Worm (Caenorhabditis elegans) whole organism, mixed stage, embryonic: ENCODE measurements around the gene srw-79.

Experiments
- M03D4.4 ChIP-seq: sonication (generic microtip); optimal IDR thresholded peaks from 2 replicates; lab custom pipeline; 2017; ENCODE audit warnings: mild to moderate bottlenecking, missing genetic modification characterization, missing compliant biosample characterization
- bed-3 ChIP-seq: fragments of 200-800 bp; sonication (Bioruptor generic); optimal IDR thresholded peaks from 3 replicates; lab custom pipeline; 2018; ENCODE audit warnings: mild to moderate bottlenecking, missing genetic modification characterization, moderate library complexity, missing compliant biosample characterization
- blmp-1 ChIP-seq: fragments of 150-350 bp; optimal IDR thresholded peaks from 2 replicates; lab custom pipeline; 2014; ENCODE audit warnings: missing biosample characterization, missing genetic modification characterization
- ceh-39 ChIP-seq: fragments of 150-350 bp; optimal IDR thresholded peaks from 2 replicates; lab custom pipeline; 2014; ENCODE audit warnings: missing biosample characterization, missing genetic modification characterization
- ceh-43 ChIP-seq: fragments of 200-800 bp; sonication (Bioruptor generic); optimal IDR thresholded peaks from 2 replicates; lab custom pipeline; 2018; ENCODE audit warnings: mild to moderate bottlenecking, missing genetic modification characterization, moderate library complexity, missing compliant biosample characterization
- ces-1 ChIP-seq: fragments of 150-350 bp; optimal IDR thresholded peaks from 2 replicates; lab custom pipeline; 2014; ENCODE audit warnings: missing biosample characterization, missing genetic modification reagents, missing genetic modification characterization
- cnd-1 ChIP-seq: fragments of 200-800 bp; sonication (Bioruptor generic); optimal IDR thresholded peaks from 2 replicates; lab custom pipeline; 2018; ENCODE audit warnings: mild to moderate bottlenecking, missing genetic modification characterization, missing compliant biosample characterization
- drap-1 ChIP-seq: fragments of 200-800 bp; sonication (Bioruptor generic); optimal IDR thresholded peaks from 3 replicates; lab custom pipeline; 2018; ENCODE audit warnings: mild to moderate bottlenecking, missing genetic modification characterization, missing compliant biosample characterization
- elt-1 ChIP-seq: sonication (generic microtip); optimal IDR thresholded peaks from 2 replicates; lab custom pipeline; 2017; ENCODE audit warnings: missing genetic modification characterization, mild to moderate bottlenecking, missing compliant biosample characterization, antibody characterized with exemption, moderate library complexity, borderline replicate concordance; ENCODE audit not compliant: insufficient read depth
- elt-3 ChIP-seq: fragments of 150-350 bp; optimal IDR thresholded peaks from 2 replicates; lab custom pipeline; 2014; ENCODE audit warnings: missing biosample characterization, missing genetic modification characterization
- hlh-1 ChIP-seq: fragments of 150-350 bp; optimal IDR thresholded peaks from 2 replicates; lab custom pipeline; 2014; ENCODE audit warnings: missing biosample characterization, missing genetic modification reagents, missing genetic modification characterization
- lin-13 ChIP-seq: fragments of 150-350 bp; optimal IDR thresholded peaks from 2 replicates; lab custom pipeline; 2014; ENCODE audit warnings: missing biosample characterization, missing genetic modification characterization
- lin-32 ChIP-seq: fragments of 200-800 bp; sonication (Bioruptor generic); optimal IDR thresholded peaks from 2 replicates; lab custom pipeline; 2018; ENCODE audit warnings: mild to moderate bottlenecking, missing genetic modification characterization, missing compliant biosample characterization
- lsy-2 ChIP-seq: fragments of 150-350 bp; optimal IDR thresholded peaks from 2 replicates; lab custom pipeline; 2014; ENCODE audit warnings: missing biosample characterization, missing genetic modification characterization
- mab-5 ChIP-seq: fragments of 150-350 bp; optimal IDR thresholded peaks from 2 replicates; lab custom pipeline; 2014; ENCODE audit warnings: missing biosample characterization, missing genetic modification characterization
- nhr-12 ChIP-seq: fragments of 150-350 bp; optimal IDR thresholded peaks from 2 replicates; lab custom pipeline; 2014; ENCODE audit warnings: missing biosample characterization, missing genetic modification characterization
- nhr-2 ChIP-seq: fragments of 150-350 bp; optimal IDR thresholded peaks from 2 replicates; lab custom pipeline; 2014; ENCODE audit warnings: missing biosample characterization, missing genetic modification characterization
- nhr-237 ChIP-seq: fragments of 150-350 bp; optimal IDR thresholded peaks from 2 replicates; lab custom pipeline; 2014; ENCODE audit warnings: missing biosample characterization, missing genetic modification characterization
- nhr-76 ChIP-seq: sonication (generic microtip); optimal IDR thresholded peaks from 2 replicates; lab custom pipeline; 2017; ENCODE audit warnings: missing biosample characterization, missing genetic modification characterization
- pha-4 ChIP-seq: fragments of 150-350 bp; optimal IDR thresholded peaks from 2 replicates; lab custom pipeline; 2018; ENCODE audit warnings: missing biosample characterization, missing genetic modification reagents, missing genetic modification characterization
- sem-2 ChIP-seq: fragments of 200-800 bp; sonication (Bioruptor generic); optimal IDR thresholded peaks from 2 replicates; lab custom pipeline; 2018; ENCODE audit warnings: mild to moderate bottlenecking, missing genetic modification characterization, missing compliant biosample characterization
- snpc-4 ChIP-seq: fragments of 150-350 bp; optimal IDR thresholded peaks from 2 replicates; lab custom pipeline; 2014; ENCODE audit warnings: missing biosample characterization, missing genetic modification characterization
- sptf-1 ChIP-seq: sonication (generic microtip); optimal IDR thresholded peaks from 2 replicates; lab custom pipeline; 2017; ENCODE audit warnings: mild to moderate bottlenecking, missing genetic modification characterization, moderate library complexity, missing compliant biosample characterization
- tbx-8 ChIP-seq: fragments of 200-800 bp; sonication (Bioruptor generic); optimal IDR thresholded peaks from 2 replicates; lab custom pipeline; 2018; ENCODE audit warnings: mild to moderate bottlenecking, missing genetic modification characterization, moderate library complexity, missing compliant biosample characterization
- unc-120 ChIP-seq: sonication (generic microtip); optimal IDR thresholded peaks from 2 replicates; lab custom pipeline; 2017; ENCODE audit warnings: missing genetic modification characterization, missing compliant biosample characterization; ENCODE audit not compliant: poor library complexity, severe bottlenecking
- unc-39 ChIP-seq: fragments of 150-350 bp; optimal IDR thresholded peaks from 2 replicates; lab custom pipeline; 2014; ENCODE audit warnings: missing biosample characterization, missing genetic modification characterization
- unc-62 ChIP-seq: fragments of 150-350 bp; optimal IDR thresholded peaks from 2 replicates; lab custom pipeline; 2014; ENCODE audit warnings: missing biosample characterization, missing genetic modification reagents, missing genetic modification characterization
- zip-8 ChIP-seq: fragments of 150-350 bp; optimal IDR thresholded peaks from 2 replicates; lab custom pipeline; 2014; ENCODE audit warnings: missing biosample characterization, missing genetic modification characterization
- ztf-11 ChIP-seq: fragments of 150-350 bp; optimal IDR thresholded peaks from 2 replicates; lab custom pipeline; 2014; ENCODE audit warnings: missing biosample characterization, missing genetic modification characterization

The srw-79 gene

ce11 chrII:2992300-2992699 is 45.8 kb downstream of the srw-79 start:
- TF ChIP-seq lsy-2 (tag; lab: Kevin White, UChicago) (no peak), sptf-1 (no peak), drap-1 (GFP tag; lab: Kevin White, UChicago) (no peak), unc-39 (tag; lab: Kevin White, UChicago) (no peak), zip-8 (tag; lab: Kevin White, UChicago) (no peak), mab-5 (tag; lab: Kevin White, UChicago) (no peak), ztf-11 (tag; lab: Kevin White, UChicago) (no peak), lin-13 (tag; lab: Kevin White, UChicago) (no peak), nhr-12 (tag; lab: Kevin White, UChicago) (no peak), pha-4 (tag; lab: Kevin White, UChicago) (no peak), nhr-237 (tag; lab: Kevin White, UChicago) (no peak), M03D4.4 (tag; lab: Kevin White, UChicago) (no peak)

- TF ChIP-seq bed-3 (GFP tag; lab: Kevin White, UChicago) (no peak), nhr-12 (tag; lab: Kevin White, UChicago) (no peak), zip-8 (tag; lab: Kevin White, UChicago) (no peak), nhr-2 (tag; lab: Kevin White, UChicago) (peak; percentile 62), blmp-1 (tag; lab: Kevin White, UChicago) (no peak), ceh-39 (peak; percentile 2), ztf-11 (tag; lab: Kevin White, UChicago) (no peak), elt-1 (no peak), unc-39 (tag; lab: Kevin White, UChicago) (peak; percentile 42), sptf-1 (no peak), snpc-4 (no peak), unc-62 (GFP tag; lab: Kevin White, UChicago) (peak; percentile 94), mab-5 (tag; lab: Kevin White, UChicago) (peak; percentile 98), lsy-2 (tag; lab: Kevin White, UChicago) (no peak), tbx-8 (GFP tag; lab: Kevin White, UChicago) (no peak), ces-1 (GFP tag; lab: Kevin White, UChicago) (peak; percentile 23), sem-2 (GFP tag; lab: Kevin White, UChicago) (no peak), nhr-237 (tag; lab: Kevin White, UChicago) (no peak), unc-120 (peak; percentile 19), drap-1 (GFP tag; lab: Kevin White, UChicago) (no peak), cnd-1 (tag; lab: Kevin White, UChicago) (peak; percentile 68), nhr-76 (tag; lab: Kevin White, UChicago) (no peak), lin-32 (peak; percentile 23), hlh-1 (tag; lab: Kevin White, UChicago) (peak; percentile 99), ceh-43 (GFP tag; lab: Kevin White, UChicago) (no peak)
Observed at ce11 chrII:2994590-2995392, 48.3 kb downstream of the srw-79 start.

ce11 chrII:2996721-2997120 is 50.2 kb downstream of the srw-79 start, which contains the start of gene lido-8:
TSS of gene lido-8 (plus strand) at chrII:2997021.
- no peak for TF ChIP-seq elt-3 (tag; lab: Kevin White, UChicago)
- TF ChIP-seq zip-8 (tag; lab: Kevin White, UChicago), result peak; percentile 64
